Fruit fly (Drosophila melanogaster): ENCODE data around the gene CG31365.
A peak's percentile ranks its signal among the peaks of the same experiment; 100 is the strongest.

The CG31365 gene

DNA sequence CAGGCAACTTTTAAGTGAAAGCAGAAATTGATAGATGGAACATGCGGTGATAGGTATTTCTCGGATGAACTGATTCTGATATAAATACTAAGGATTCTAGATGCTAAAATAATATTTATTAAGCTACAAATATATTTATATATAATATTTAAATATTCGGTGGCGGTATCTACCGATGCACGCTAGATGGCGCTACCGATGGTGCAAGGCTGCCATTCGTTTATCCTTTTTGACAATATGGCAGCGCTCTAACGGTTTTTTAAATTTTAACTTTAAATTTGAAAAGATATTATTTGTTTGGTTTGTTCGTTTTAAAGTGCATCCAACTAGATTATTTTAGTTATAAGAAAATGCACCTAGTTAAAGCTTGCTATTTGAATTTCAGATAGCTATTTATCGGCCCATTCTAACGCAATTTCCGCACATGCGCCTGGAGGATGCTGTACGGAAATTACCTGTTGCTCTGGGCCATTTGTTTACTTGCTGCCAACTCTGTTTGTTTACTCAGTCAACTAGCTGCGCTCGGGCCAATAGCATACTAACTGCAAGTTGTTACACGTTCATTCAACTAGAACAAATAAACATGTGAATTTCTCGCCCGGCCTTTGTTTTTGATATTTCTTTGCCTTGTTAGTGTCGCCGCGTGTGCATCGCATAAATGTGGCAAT lies 33.2 kb upstream of the CG31365 start, which contains the start of gene VhaAC39-2:
TSS of gene VhaAC39-2 (minus strand) at position 28 of the 668 bp plus-strand sequence.
- TF ChIP-seq CG12605 (GFP tag; IDR thresholded peaks at IDR 0.05), result peak; percentile 63; the same call in 1 of the 2 replicates
- TF ChIP-seq rn (GFP tag; IDR thresholded peaks at IDR 0.05), result no peak

DNA sequence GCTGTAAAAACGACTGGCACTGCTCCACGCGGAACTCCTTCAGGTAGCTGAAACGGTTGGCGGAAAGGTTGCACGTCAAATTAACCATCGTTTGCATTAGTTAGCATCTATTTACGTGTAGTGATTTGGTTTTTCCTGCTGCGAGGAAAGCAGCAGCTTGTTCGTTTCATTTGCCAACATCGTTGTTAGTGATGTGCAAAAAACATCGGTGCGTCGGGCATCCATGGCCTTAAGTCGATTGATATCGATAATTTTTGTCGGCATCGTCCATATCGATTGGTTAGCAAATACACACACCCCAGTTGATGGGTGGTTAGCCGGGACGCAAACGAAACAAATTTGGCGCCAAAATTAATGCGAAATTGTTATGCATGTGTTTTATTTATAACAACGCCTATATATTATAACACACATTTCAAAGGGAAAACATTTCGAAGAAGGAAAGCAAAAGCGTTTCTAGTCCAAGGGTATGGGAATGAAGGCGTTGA lies 31.5 kb upstream of the CG31365 start, which contains the start of gene unk:
TSS of gene unk (minus strand) at position 199 of the 488 bp plus-strand sequence.
- TF ChIP-seq CG8301 (tag; optimal IDR thresholded peaks at IDR 0.05) (no peak), CG15710 (tag; optimal IDR thresholded peaks at IDR 0.05) (no peak), rn (GFP tag; IDR thresholded peaks at IDR 0.05) (no peak), Pif1A (GFP tag; optimal IDR thresholded peaks at IDR 0.05) (no peak), CG32121 (GFP tag; IDR thresholded peaks at IDR 0.05) (no peak), Pif1B (GFP tag; optimal IDR thresholded peaks at IDR 0.05) (no peak), fd96Ca (GFP tag; IDR thresholded peaks at IDR 0.05) (no peak)

dm6 chr3R:23156865-23157515 lies 30.8 kb upstream of the CG31365 start:
- peak; percentile 38 for TF ChIP-seq Snoo (tag; optimal IDR thresholded peaks at IDR 0.05)
- TF ChIP-seq D1 (tag; optimal IDR thresholded peaks at IDR 0.05), result no peak
- TF ChIP-seq CG8159 (tag; optimal IDR thresholded peaks at IDR 0.05), result no peak
- TF ChIP-seq Ets98B (GFP tag; IDR thresholded peaks at IDR 0.05), result no peak; the same call in 1 of the 2 replicates
- TF ChIP-seq Pif1B (GFP tag; optimal IDR thresholded peaks at IDR 0.05), result no peak
- peak; percentile 67 for TF ChIP-seq CG12605 (GFP tag; IDR thresholded peaks at IDR 0.05)
- peak; percentile 26 for TF ChIP-seq CG34367 (tag; optimal IDR thresholded peaks at IDR 0.05)
- TF ChIP-seq CG15710 (tag; optimal IDR thresholded peaks at IDR 0.05), result peak; percentile 16
- no peak for TF ChIP-seq Pif1A (GFP tag; optimal IDR thresholded peaks at IDR 0.05)
- TF ChIP-seq CG4496 (GFP tag; IDR thresholded peaks at IDR 0.05), result peak; percentile 71; the same call in 2 of the 3 replicates
- peak; percentile 54 for TF ChIP-seq gl (tag; optimal IDR thresholded peaks at IDR 0.05)
- TF ChIP-seq CG8301 (tag; optimal IDR thresholded peaks at IDR 0.05), result peak; percentile 40
- no peak for TF ChIP-seq CG17806 (tag; optimal IDR thresholded peaks at IDR 0.05)
- peak; percentile 98 for TF ChIP-seq EcR (GFP tag; optimal IDR thresholded peaks at IDR 0.05)
- TF ChIP-seq CG10348 (GFP tag; IDR thresholded peaks at IDR 0.05), result no peak
- TF ChIP-seq CG9948 (tag; optimal IDR thresholded peaks at IDR 0.05), result no peak
- peak; percentile 38; the same call in 1 of the 2 replicates for TF ChIP-seq CG32121 (GFP tag; IDR thresholded peaks at IDR 0.05)
- TF ChIP-seq CG14655 (GFP tag; optimal IDR thresholded peaks at IDR 0.05), result no peak
- peak; percentile 54 for TF ChIP-seq CG13204 (GFP tag; optimal IDR thresholded peaks at IDR 0.05)
- TF ChIP-seq fd96Ca (GFP tag; IDR thresholded peaks at IDR 0.05), result no peak

dm6 chr3R:23156347-23156864 lies 30.2 kb upstream of the CG31365 start:
- TF ChIP-seq CG34367 (tag; optimal IDR thresholded peaks at IDR 0.05) (no peak), CG15710 (tag; optimal IDR thresholded peaks at IDR 0.05) (no peak), Ets98B (GFP tag; IDR thresholded peaks at IDR 0.05) (no peak), CG4496 (GFP tag; IDR thresholded peaks at IDR 0.05) (no peak), CG9948 (tag; optimal IDR thresholded peaks at IDR 0.05) (no peak), CG8301 (tag; optimal IDR thresholded peaks at IDR 0.05) (no peak)

DNA sequence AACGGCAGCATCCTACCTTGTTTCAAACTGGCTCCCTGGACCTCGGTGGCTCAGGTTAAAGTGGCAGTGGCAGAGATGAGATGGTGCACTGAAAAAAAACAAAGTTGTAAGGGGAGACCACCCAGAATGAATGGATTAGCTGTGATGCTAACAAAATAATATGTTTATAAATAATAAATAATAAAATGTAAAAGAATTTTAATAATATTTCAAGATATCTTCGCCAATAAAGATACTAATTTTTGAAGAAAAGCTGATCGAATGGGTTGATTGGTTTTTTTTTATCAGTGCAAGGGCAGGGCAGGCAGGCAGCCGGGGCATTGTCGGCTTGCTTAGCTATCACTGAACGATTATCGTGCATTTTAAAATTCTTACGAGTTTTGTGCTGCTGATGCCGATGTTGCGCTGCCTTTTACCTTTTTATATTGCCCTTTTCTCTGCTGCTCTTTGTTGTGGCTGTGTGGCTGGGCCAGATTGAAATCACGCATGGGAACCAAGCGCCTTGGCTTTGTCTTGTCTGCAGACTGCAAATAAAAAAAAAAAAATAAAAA lies 22.9 kb upstream of the CG31365 start:
- TF ChIP-seq EcR (GFP tag; optimal IDR thresholded peaks at IDR 0.05), result peak; percentile 71
- peak; percentile 70 for TF ChIP-seq CG13204 (GFP tag; optimal IDR thresholded peaks at IDR 0.05)
- peak; percentile 27; the same call in 1 of the 3 replicates for TF ChIP-seq fd96Ca (GFP tag; IDR thresholded peaks at IDR 0.05)
- peak; percentile 57 for TF ChIP-seq CG4496 (GFP tag; IDR thresholded peaks at IDR 0.05)
- TF ChIP-seq CG17806 (tag; optimal IDR thresholded peaks at IDR 0.05), result peak; percentile 89
- peak; percentile 93 for TF ChIP-seq CG8159 (tag; optimal IDR thresholded peaks at IDR 0.05)
- TF ChIP-seq CG14655 (GFP tag; optimal IDR thresholded peaks at IDR 0.05), result peak; percentile 81
- no peak for TF ChIP-seq CG32121 (GFP tag; IDR thresholded peaks at IDR 0.05)
- TF ChIP-seq CG9948 (tag; optimal IDR thresholded peaks at IDR 0.05), result peak; percentile 92
- TF ChIP-seq rn (GFP tag; IDR thresholded peaks at IDR 0.05), result no peak; the same call in 1 of the 2 replicates
- TF ChIP-seq CG8301 (tag; optimal IDR thresholded peaks at IDR 0.05), result peak; percentile 63
- TF ChIP-seq CG34367 (tag; optimal IDR thresholded peaks at IDR 0.05), result peak; percentile 80
- TF ChIP-seq Pif1B (GFP tag; optimal IDR thresholded peaks at IDR 0.05), result peak; percentile 78
- peak; percentile 67 for TF ChIP-seq gl (tag; optimal IDR thresholded peaks at IDR 0.05)
- TF ChIP-seq Pif1A (GFP tag; optimal IDR thresholded peaks at IDR 0.05), result peak; percentile 60
- TF ChIP-seq Ets98B (GFP tag; IDR thresholded peaks at IDR 0.05), result peak; percentile 17; the same call in 1 of the 2 replicates
- TF ChIP-seq D1 (tag; optimal IDR thresholded peaks at IDR 0.05), result peak; percentile 60
- peak; percentile 86 for TF ChIP-seq Snoo (tag; optimal IDR thresholded peaks at IDR 0.05)
- peak; percentile 60 for TF ChIP-seq CG12605 (GFP tag; IDR thresholded peaks at IDR 0.05)
- TF ChIP-seq CG10348 (GFP tag; IDR thresholded peaks at IDR 0.05), result no peak
- peak; percentile 90 for TF ChIP-seq CG15710 (tag; optimal IDR thresholded peaks at IDR 0.05)

Measured in whole organism, pupa.